Worm (Caenorhabditis elegans): ENCODE measurements around the gene C41H7.2.

Gene C41H7.2

DNA sequence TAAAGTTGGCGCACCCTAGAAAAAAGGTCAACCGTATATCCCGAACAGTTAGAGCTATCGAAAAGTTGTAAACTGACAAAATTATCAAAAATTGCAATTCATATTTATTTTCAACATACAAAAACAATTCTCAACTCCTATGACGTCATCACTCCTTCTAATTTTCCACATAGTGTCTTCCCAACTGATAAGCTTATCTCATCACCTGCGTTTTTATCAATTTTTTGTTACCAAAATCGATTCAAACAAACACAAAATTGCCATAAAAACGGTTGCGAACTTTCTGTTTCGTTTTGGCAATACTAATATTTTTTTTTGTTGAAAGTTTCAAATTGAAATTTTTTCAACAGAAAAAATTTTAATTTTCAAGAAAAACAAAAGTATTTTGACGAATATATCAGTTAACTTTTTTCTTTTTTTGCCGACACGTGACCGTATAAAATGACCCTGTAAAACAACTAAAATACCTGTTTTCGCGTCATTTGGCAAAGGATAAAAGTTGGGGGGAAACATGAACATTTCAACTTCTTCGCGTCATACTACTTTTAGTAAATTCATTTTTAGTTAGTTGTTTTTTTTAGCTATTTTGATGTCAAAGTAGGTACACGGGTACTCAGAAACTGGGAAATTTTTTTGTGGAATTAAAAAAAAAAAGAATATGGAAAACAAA, 38.9 kb upstream of the C41H7.2 start (continued):
- TF ChIP-seq dsc-1 (tag; optimal IDR thresholded peaks at IDR 0.05) (no peak), tlp-1 (tag; optimal IDR thresholded peaks at IDR 0.05) (peak; percentile 51), sup-37 (GFP tag; optimal IDR thresholded peaks at IDR 0.05) (no peak), unc-86 (tag; optimal IDR thresholded peaks at IDR 0.05) (no peak), efl-1 (optimal IDR thresholded peaks at IDR 0.05) (peak in 1 of 2 experiments; percentile 8), efl-1 (GFP tag; optimal IDR thresholded peaks at IDR 0.05 in 1 of 2) (peak in 1 of 2 experiments; percentile 1), nhr-77 (tag; optimal IDR thresholded peaks at IDR 0.05) (no peak)

DNA sequence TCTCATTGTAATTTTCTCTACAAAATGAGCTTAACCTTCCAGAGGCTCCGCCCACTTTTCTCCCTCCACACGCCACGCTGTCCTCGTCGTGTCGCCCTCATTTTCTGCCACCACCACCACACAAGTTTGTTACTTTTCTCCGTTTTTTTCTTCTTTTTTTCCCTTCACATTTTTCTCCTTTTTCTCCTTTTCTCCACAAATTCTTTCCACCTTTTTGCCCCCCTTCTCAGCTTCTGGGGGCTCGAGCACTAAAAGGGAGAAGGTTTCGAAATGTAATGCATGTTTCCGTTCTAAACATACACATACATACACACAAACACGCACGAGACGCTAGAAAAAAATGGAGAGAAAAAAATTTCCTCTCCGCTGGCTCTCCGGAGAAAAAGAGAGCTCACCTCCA, 38.0 kb upstream of the C41H7.2 start, which contains the start of gene nhr-88:
nhr-88 (plus strand) TSS at position 43 of the 400 bp plus-strand sequence.
- TF ChIP-seq swsn-7 (tag; optimal IDR thresholded peaks at IDR 0.05) (peak; percentile 9), lsy-2 (tag; optimal IDR thresholded peaks at IDR 0.05) (peak in 1 of 2 experiments; percentile 42), nhr-71 (tag; optimal IDR thresholded peaks at IDR 0.05) (peak; percentile 41), snu-23 (GFP tag; optimal IDR thresholded peaks at IDR 0.05) (peak; percentile 23), mef-2 (tag; optimal IDR thresholded peaks at IDR 0.05) (no peak), pag-3 (tag; optimal IDR thresholded peaks at IDR 0.05; ENCODE audit: borderline replicate concordance, insufficient read depth) (no peak), tbx-2 (tag; optimal IDR thresholded peaks at IDR 0.05) (peak; percentile 20), lin-14 (GFP tag; optimal IDR thresholded peaks at IDR 0.05) (peak; percentile 79), unc-98 (GFP tag; IDR thresholded peaks at IDR 0.05) (no peak), lin-15B (tag; optimal IDR thresholded peaks at IDR 0.05) (no peak), isw-1 (GFP tag; IDR thresholded peaks at IDR 0.05) (peak; percentile 23; the same call in 1 of the 2 replicates), nhr-47 (tag; optimal IDR thresholded peaks at IDR 0.05) (peak; percentile 36), fkh-8 (tag; optimal IDR thresholded peaks at IDR 0.05) (peak; percentile 60), C34B4.2 (tag; optimal IDR thresholded peaks at IDR 0.05) (no peak), egl-13 (tag; optimal IDR thresholded peaks at IDR 0.05) (peak; percentile 38), nhr-85 (tag) (no peak), unc-86 (tag; optimal IDR thresholded peaks at IDR 0.05) (peak; percentile 32), efl-1 (optimal IDR thresholded peaks at IDR 0.05) (peak in 1 of 2 experiments; percentile 10), efl-1 (GFP tag; optimal IDR thresholded peaks at IDR 0.05 in 1 of 2) (peak in 1 of 2 experiments; percentile 54), ceh-82 (tag; optimal IDR thresholded peaks at IDR 0.05) (peak in 1 of 3 experiments; percentile 48), xbp-1 (tag; optimal IDR thresholded peaks at IDR 0.05) (peak; percentile 12)

DNA sequence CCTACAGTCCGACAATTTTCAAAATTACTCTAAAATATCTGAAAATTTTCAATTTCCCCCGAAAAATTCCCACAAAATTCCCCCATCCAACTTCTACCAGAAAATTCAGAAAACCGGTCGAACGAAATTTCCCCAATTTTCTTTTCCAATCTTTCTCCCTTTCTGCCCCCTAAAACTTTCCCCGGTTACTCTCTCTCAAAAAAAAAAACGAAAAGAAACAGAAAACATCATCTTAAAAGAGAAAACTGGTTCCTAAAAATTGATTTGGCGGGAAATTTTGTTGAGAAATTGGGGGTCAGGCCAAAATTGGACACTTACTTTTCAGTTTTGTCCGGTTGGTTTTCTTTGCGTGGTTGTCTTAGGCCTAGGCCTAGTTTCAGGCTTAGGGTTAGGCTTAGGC, 37.0 kb upstream of the C41H7.2 start:
- TF ChIP-seq dpl-1 (GFP tag; optimal IDR thresholded peaks at IDR 0.05) (peak in 1 of 3 experiments; percentile 21), blmp-1 (tag; optimal IDR thresholded peaks at IDR 0.05) (peak; percentile 89), nhr-85 (tag) (peak; percentile 88), unc-30 (tag; optimal IDR thresholded peaks at IDR 0.05) (no peak), grh-1 (GFP tag; IDR thresholded peaks at IDR 0.05) (peak; percentile 68), lin-14 (GFP tag; optimal IDR thresholded peaks at IDR 0.05) (peak; percentile 29), snu-23 (GFP tag; optimal IDR thresholded peaks at IDR 0.05) (peak; percentile 6), egl-27 (tag; optimal IDR thresholded peaks at IDR 0.05) (no peak), nhr-84 (tag; optimal IDR thresholded peaks at IDR 0.05) (no peak), lin-35 (GFP tag; optimal IDR thresholded peaks at IDR 0.05) (peak in 1 of 2 experiments; percentile 45), ztf-4 (tag; optimal IDR thresholded peaks at IDR 0.05) (no peak), efl-1 (optimal IDR thresholded peaks at IDR 0.05) (peak in 1 of 2 experiments; percentile 7), efl-1 (GFP tag; optimal IDR thresholded peaks at IDR 0.05 in 1 of 2) (no peak), lsy-2 (tag; optimal IDR thresholded peaks at IDR 0.05) (peak in 1 of 2 experiments; percentile 3)

DNA sequence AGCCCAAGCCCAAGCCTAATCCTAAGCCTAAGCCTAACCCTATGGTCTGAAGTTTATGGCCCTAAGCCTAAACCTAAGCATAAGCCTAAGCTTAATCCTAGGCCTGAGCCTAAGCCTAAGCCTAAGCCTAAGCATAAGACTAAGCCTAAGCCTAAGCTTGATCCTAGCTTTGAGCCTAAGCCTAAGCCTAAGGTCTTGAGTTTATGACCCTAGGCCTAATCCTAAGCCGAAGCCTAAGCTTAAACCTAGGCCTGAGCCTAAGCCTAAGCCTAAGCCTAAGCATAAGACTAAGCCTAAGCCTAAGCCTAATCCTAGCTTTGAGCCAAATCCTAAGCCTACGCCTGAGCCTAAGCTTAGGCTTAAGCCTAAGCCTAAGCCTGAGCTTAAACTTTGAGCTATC, 35.6 kb upstream of the C41H7.2 start:
- no peak for TF ChIP-seq aly-2 (tag; optimal IDR thresholded peaks at IDR 0.05)
- TF ChIP-seq unc-98 (GFP tag; IDR thresholded peaks at IDR 0.05): no peak
- no peak for TF ChIP-seq lin-35 (GFP tag; optimal IDR thresholded peaks at IDR 0.05)
- TF ChIP-seq unc-62 (GFP tag; optimal IDR thresholded peaks at IDR 0.05): no peak
- TF ChIP-seq lin-39 (tag; optimal IDR thresholded peaks at IDR 0.05): no peak
- no peak for TF ChIP-seq nhr-76 (tag; optimal IDR thresholded peaks at IDR 0.05)
- TF ChIP-seq elt-2 (tag; optimal IDR thresholded peaks at IDR 0.05): no peak
- TF ChIP-seq hlh-4 (tag; optimal IDR thresholded peaks at IDR 0.05): no peak
- TF ChIP-seq ztf-11 (tag; optimal IDR thresholded peaks at IDR 0.05): no peak
- no peak for TF ChIP-seq rnt-1 (tag; optimal IDR thresholded peaks at IDR 0.05)
- no peak for TF ChIP-seq zag-1 (tag; optimal IDR thresholded peaks at IDR 0.05)
- no peak for TF ChIP-seq ceh-82 (tag; optimal IDR thresholded peaks at IDR 0.05)
- no peak for TF ChIP-seq dpl-1 (GFP tag; optimal IDR thresholded peaks at IDR 0.05)
- no peak for TF ChIP-seq unc-86 (tag; optimal IDR thresholded peaks at IDR 0.05)
- TF ChIP-seq nhr-71 (tag; optimal IDR thresholded peaks at IDR 0.05): no peak
- TF ChIP-seq nhr-85 (tag): no peak
- TF ChIP-seq ztf-4 (tag; optimal IDR thresholded peaks at IDR 0.05): no peak

Measured in whole organism, L1 larva.